Worm (Caenorhabditis elegans) whole organism, L3 larva: Measurements from ENCODE around the gene R53.5.

Experiments used
- ama-1 ChIP-seq: fragments of 150-350 bp; optimal IDR thresholded peaks from 2 replicates; lab custom pipeline; 2018
- ceh-16 ChIP-seq: sonication (generic microtip); optimal IDR thresholded peaks from 2 replicates; lab custom pipeline; 2017; ENCODE audit warnings: missing biosample characterization, missing genetic modification characterization
- egl-27 ChIP-seq: sonication (generic microtip); optimal IDR thresholded peaks from 4 replicates; lab custom pipeline; 2017; ENCODE audit warnings: missing biosample characterization, missing genetic modification reagents, missing genetic modification characterization
- fkh-10 ChIP-seq: sonication (generic microtip); optimal IDR thresholded peaks from 2 replicates; lab custom pipeline; 2017; ENCODE audit warnings: missing biosample characterization, missing genetic modification reagents, missing genetic modification characterization
- nhr-11 ChIP-seq: fragments of 150-350 bp; optimal IDR thresholded peaks from 2 replicates; lab custom pipeline; 2014; ENCODE audit warnings: missing biosample characterization, missing genetic modification characterization
- nhr-12 ChIP-seq: fragments of 150-350 bp; optimal IDR thresholded peaks from 2 replicates; lab custom pipeline; 2014; ENCODE audit warnings: missing biosample characterization, missing genetic modification characterization
- nhr-76 ChIP-seq: fragments of 150-350 bp; sonication (generic microtip); optimal IDR thresholded peaks from 5 replicates; lab custom pipeline; 2014; ENCODE audit warnings: missing biosample characterization, missing genetic modification characterization
- snpc-4 ChIP-seq: fragments of 150-350 bp; optimal IDR thresholded peaks from 2 replicates; lab custom pipeline; 2014; ENCODE audit warnings: missing biosample characterization, missing genetic modification characterization
- unc-39 ChIP-seq: sonication (generic microtip); optimal IDR thresholded peaks from 4 replicates; lab custom pipeline; 2017; ENCODE audit warnings: missing biosample characterization, missing genetic modification characterization
- unc-62 ChIP-seq: fragments of 150-350 bp; sonication (generic microtip); optimal IDR thresholded peaks from 4 replicates; lab custom pipeline; 2014; ENCODE audit warnings: missing biosample characterization, missing genetic modification reagents, missing genetic modification characterization
- zag-1 ChIP-seq: fragments of 150-350 bp; optimal IDR thresholded peaks from 2 replicates; lab custom pipeline; 2014; ENCODE audit warnings: missing biosample characterization, missing genetic modification characterization

- no peak for TF ChIP-seq fkh-10 (GFP tag; lab: Kevin White, UChicago)
- TF ChIP-seq unc-39: no peak
- no peak for TF ChIP-seq ceh-16 (tag; lab: Kevin White, UChicago)
- no peak for TF ChIP-seq nhr-12
- no peak for TF ChIP-seq unc-62 (GFP tag; lab: Kevin White, UChicago)
- TF ChIP-seq nhr-11: no peak
- TF ChIP-seq zag-1 (tag; lab: Kevin White, UChicago): no peak
- no peak for TF ChIP-seq ama-1 (lab: Kevin White, UChicago)
- TF ChIP-seq snpc-4 (tag; lab: Kevin White, UChicago): no peak
- TF ChIP-seq nhr-76 (tag; lab: Kevin White, UChicago): no peak
- no peak for TF ChIP-seq egl-27
Measured at ce11 chrII:9938877-9939276, 31.4 kb downstream of the R53.5 start, which contains the start of the genes C05C10.7 and C05C10.5.
